Worm (Caenorhabditis elegans): ENCODE data around the gene K11D9.3.

DNA sequence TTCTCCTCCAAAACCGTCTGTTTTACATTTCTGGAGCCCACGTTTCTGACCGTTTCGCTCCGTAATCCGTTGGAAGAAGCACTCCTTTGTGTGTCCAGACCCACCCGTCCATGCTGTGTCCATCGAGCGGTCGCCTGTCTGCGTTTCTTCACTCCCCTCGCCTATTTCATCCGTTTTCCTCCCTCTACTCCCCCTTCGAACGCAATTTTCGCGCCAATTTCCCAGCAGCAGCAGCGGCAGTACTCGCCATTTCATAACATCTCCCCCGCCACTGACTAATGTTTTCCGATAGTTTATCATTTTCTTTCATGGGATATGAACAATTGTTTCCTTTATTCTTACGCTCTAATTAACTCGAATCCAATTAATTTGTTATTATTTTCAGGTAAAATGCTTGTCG is 5.9 kb upstream of the K11D9.3 start:
- TF ChIP-seq nhr-48 (tag; optimal IDR thresholded peaks at IDR 0.05): no peak
- TF ChIP-seq madf-5 (GFP tag; IDR thresholded peaks at IDR 0.05): no peak
- TF ChIP-seq R02D3.7 (tag; optimal IDR thresholded peaks at IDR 0.05): no peak
- TF ChIP-seq lin-15B (tag; optimal IDR thresholded peaks at IDR 0.05): no peak
- TF ChIP-seq lir-3 (tag; optimal IDR thresholded peaks at IDR 0.05): no peak
- no peak for TF ChIP-seq nhr-76 (tag; optimal IDR thresholded peaks at IDR 0.05)
- no peak for TF ChIP-seq Y75B8A.6 (GFP tag; IDR thresholded peaks at IDR 0.05)
- TF ChIP-seq egl-27 (tag; optimal IDR thresholded peaks at IDR 0.05): no peak

Data from whole organism, L4 larva.